Worm (Caenorhabditis elegans) whole organism, young adult: Measurements from ENCODE around the gene F16B4.2.

Experiments
- ceh-58 ChIP-seq: fragments of 200-800 bp; sonication (Bioruptor generic); IDR thresholded peaks from 2 replicates; pipeline ENCODE4 v1.3.6; 2022; ENCODE audit warnings: missing genetic modification characterization, missing compliant biosample characterization
- dpl-1 ChIP-seq: fragments of 150-350 bp; optimal IDR thresholded peaks from 2 replicates; lab custom pipeline; 2014; ENCODE audit warnings: missing biosample characterization, missing genetic modification reagents, missing genetic modification characterization
- hlh-12 ChIP-seq: sonication (generic microtip); optimal IDR thresholded peaks from 2 replicates; lab custom pipeline; 2016; ENCODE audit warnings: missing genetic modification characterization, missing compliant biosample characterization
- hmg-1.2 ChIP-seq: fragments of 200-800 bp; sonication (Bioruptor generic); IDR thresholded peaks from 2 replicates; pipeline ENCODE4 v1.3.6; 2022; ENCODE audit warnings: missing genetic modification reagents, missing genetic modification characterization, missing compliant biosample characterization
- snpc-4 ChIP-seq, 5 experiments: fragments of 150-350 bp in 1 of 5; sonication (generic microtip) in 4 of 5; optimal IDR thresholded peaks; 2 replicates each; lab custom pipeline; 2014 to 2018; ENCODE audit warnings: missing genetic modification characterization in 5 of 5, missing biosample characterization in 3 of 5, antibody characterized with exemption in 2 of 5, mild to moderate bottlenecking in 2 of 5, missing compliant biosample characterization in 2 of 5, missing genotype in 2 of 5, moderate library complexity in 2 of 5, missing genetic modification reagents in 1 of 5

DNA sequence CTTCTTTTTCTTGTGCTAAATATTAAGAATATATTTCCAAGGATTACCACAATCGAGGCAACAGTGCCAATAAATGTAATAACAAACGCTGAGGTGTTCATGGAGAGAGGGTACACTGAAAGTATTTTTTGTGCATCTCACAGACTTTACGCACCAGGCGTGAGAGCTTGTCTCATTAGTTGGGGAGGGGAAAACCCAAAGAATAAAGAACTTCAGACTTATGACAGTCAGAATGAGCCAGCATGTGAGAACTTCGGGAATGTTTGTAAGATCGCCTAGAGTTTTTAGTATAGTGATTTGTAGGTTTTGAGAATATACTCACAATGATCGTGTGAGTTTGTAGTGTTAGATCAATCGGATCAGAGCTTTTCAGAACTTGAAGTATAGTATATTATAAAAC is 13.9 kb downstream of the F16B4.2 start, which contains the start of gene srbc-41:
- no peak for TF ChIP-seq snpc-4 (GFP tag; optimal IDR thresholded peaks at IDR 0.05; lab: Kevin White, UChicago)
- TF ChIP-seq snpc-4 (tag; optimal IDR thresholded peaks at IDR 0.05; lab: Kevin White, UChicago) = no peak
- TF ChIP-seq ceh-58 (GFP tag; lab: Robert Waterston, UW) = no peak
- TF ChIP-seq hlh-12 (tag; lab: Kevin White, UChicago) = no peak
- TF ChIP-seq hmg-1.2 = no peak
- no peak for TF ChIP-seq dpl-1 (GFP tag; lab: Kevin White, UChicago)
